Fruit fly (Drosophila melanogaster): Measurements from ENCODE around the gene RpS8.

dm6 chr3R:29818434-29819268 is 42.7 kb upstream of the RpS8 start, which contains the start of gene neo:
- TF ChIP-seq CG8478 (optimal IDR thresholded peaks at IDR 0.05) (no peak), Dll (optimal IDR thresholded peaks at IDR 0.05) (peak; percentile 16), psq (optimal IDR thresholded peaks at IDR 0.05) (no peak)

All from whole organism.